Worm (Caenorhabditis elegans) whole organism, L2 larva: ENCODE results near the gene C13F10.6.

ENCODE experiments used
- ZK546.5 ChIP-seq: sonication (generic microtip); optimal IDR thresholded peaks from 2 replicates; lab custom pipeline; 2017; ENCODE audit warnings: missing biosample characterization, missing genetic modification characterization
- aly-2 ChIP-seq: fragments of 150-350 bp; optimal IDR thresholded peaks from 2 replicates; lab custom pipeline; 2014; ENCODE audit warnings: missing biosample characterization, missing genetic modification characterization
- elt-3 ChIP-seq: sonication (generic microtip); optimal IDR thresholded peaks from 2 replicates; lab custom pipeline; 2017; ENCODE audit warnings: missing biosample characterization, missing genetic modification characterization
- lsy-2 ChIP-seq, 2 experiments: fragments of 150-350 bp in 1 of 2; sonication (generic microtip) in 1 of 2; optimal IDR thresholded peaks; 2 replicates each; lab custom pipeline; 2014 to 2017; ENCODE audit warnings: missing biosample characterization in 2 of 2, missing genetic modification characterization in 2 of 2
- mdl-1 ChIP-seq, 2 experiments: fragments of 150-350 bp in 1 of 2; sonication (generic microtip) in 1 of 2; optimal IDR thresholded peaks; 2 replicates each; lab custom pipeline; 2017; ENCODE audit warnings: missing biosample characterization in 2 of 2, missing genetic modification characterization in 2 of 2
- nhr-25 ChIP-seq: fragments of 150-350 bp; sonication (generic microtip); optimal IDR thresholded peaks from 3 replicates; lab custom pipeline; 2014; ENCODE audit warnings: missing biosample characterization, missing genetic modification characterization
- nhr-77 ChIP-seq: fragments of 150-350 bp; optimal IDR thresholded peaks from 2 replicates; lab custom pipeline; 2014; ENCODE audit warnings: missing biosample characterization, missing genetic modification characterization
- unc-62 ChIP-seq: fragments of 150-350 bp; optimal IDR thresholded peaks from 2 replicates; lab custom pipeline; 2014; ENCODE audit warnings: missing biosample characterization, missing genetic modification reagents, missing genetic modification characterization
- zag-1 ChIP-seq: fragments of 150-350 bp; optimal IDR thresholded peaks from 2 replicates; lab custom pipeline; 2014; ENCODE audit warnings: missing biosample characterization, missing genetic modification characterization

DNA sequence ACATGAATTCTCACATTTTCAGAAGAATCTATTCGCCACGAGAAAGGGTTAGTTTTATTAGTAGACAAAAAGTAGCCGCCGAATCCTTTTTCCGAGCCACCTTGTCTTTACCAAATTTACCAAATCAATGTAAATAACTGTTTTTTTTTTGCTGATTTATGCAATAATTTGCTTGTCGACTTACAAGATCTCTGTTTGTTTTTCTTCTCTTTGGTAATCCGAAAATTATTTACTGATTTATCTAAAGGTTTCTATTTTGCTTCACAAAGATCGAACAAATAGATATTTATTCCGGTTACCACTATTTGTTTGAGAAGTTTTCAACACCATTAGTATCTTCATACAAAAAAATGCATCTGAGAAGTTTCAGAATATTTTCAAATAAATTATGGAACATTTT, 45.2 kb upstream of the C13F10.6 start, which contains the start of gene C13A2.7:
- TF ChIP-seq zag-1 (tag; lab: Kevin White, UChicago), result no peak
- no peak for TF ChIP-seq nhr-77 (tag; lab: Kevin White, UChicago)
- TF ChIP-seq aly-2 (tag; lab: Kevin White, UChicago), result no peak
- no peak for TF ChIP-seq ZK546.5
- no peak for TF ChIP-seq unc-62
- no peak for TF ChIP-seq elt-3 (tag; lab: Kevin White, UChicago)
- no peak for TF ChIP-seq mdl-1 (tag; optimal IDR thresholded peaks at IDR 0.05; lab: Kevin White, UChicago)
- TF ChIP-seq nhr-25 (tag; lab: Kevin White, UChicago), result no peak
- no peak for TF ChIP-seq lsy-2 (tag; optimal IDR thresholded peaks at IDR 0.05; lab: Kevin White, UChicago)
